Worm (Caenorhabditis elegans): ENCODE data around the gene syf-2.

- TF ChIP-seq lin-39 (tag; optimal IDR thresholded peaks at IDR 0.05) = peak; percentile 67
- TF ChIP-seq pha-4 (tag; optimal IDR thresholded peaks at IDR 0.05) = peak; percentile 92
- peak; percentile 88 for TF ChIP-seq snpc-4 (tag; optimal IDR thresholded peaks at IDR 0.05)
Observed at ce11 chrIII:7155631-7156030, 6.3 kb downstream of the syf-2 start.
